Worm (Caenorhabditis elegans): Measurements from ENCODE around the gene F52E10.4.

DNA sequence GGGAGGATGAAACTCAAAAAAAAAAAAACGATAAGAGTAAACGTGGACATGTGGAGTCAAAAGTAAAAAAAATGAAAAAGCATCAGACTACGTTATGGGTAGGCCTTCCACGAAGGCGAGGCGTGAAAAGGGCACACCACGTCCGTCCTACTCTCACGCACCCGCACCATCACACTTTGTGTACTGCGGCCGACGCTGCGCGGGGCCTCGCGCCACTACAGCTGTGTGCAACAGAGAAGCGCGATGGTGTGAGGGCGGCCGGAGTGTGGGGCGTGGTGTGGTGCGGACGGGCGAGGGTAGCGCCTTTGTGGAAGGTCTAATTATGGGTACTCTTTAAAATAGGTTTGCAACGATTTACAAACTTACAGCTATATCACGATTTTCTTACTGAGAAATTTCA, 25.4 kb upstream of the F52E10.4 start:
- TF ChIP-seq nhr-76 (tag; optimal IDR thresholded peaks at IDR 0.05), result no peak
- no peak for TF ChIP-seq nhr-12 (tag; optimal IDR thresholded peaks at IDR 0.05)
- no peak for TF ChIP-seq mab-5 (tag; optimal IDR thresholded peaks at IDR 0.05)
- no peak for TF ChIP-seq sptf-1 (tag; optimal IDR thresholded peaks at IDR 0.05)
- TF ChIP-seq ztf-11 (tag; optimal IDR thresholded peaks at IDR 0.05), result no peak
- no peak for TF ChIP-seq snpc-4 (tag; optimal IDR thresholded peaks at IDR 0.05)
- no peak for TF ChIP-seq M03D4.4 (tag; optimal IDR thresholded peaks at IDR 0.05)
